Worm (Caenorhabditis elegans) whole organism, L3 larva: ENCODE data around the gene M88.4.

Experiments
- ceh-82 ChIP-seq: fragments of 150-350 bp; optimal IDR thresholded peaks from 2 replicates; lab custom pipeline; 2014; ENCODE audit warnings: missing biosample characterization, missing genetic modification characterization
- elt-2 ChIP-seq: sonication (generic microtip); optimal IDR thresholded peaks from 2 replicates; lab custom pipeline; 2016; ENCODE audit warnings: missing genetic modification reagents, mild to moderate bottlenecking, missing genetic modification characterization, missing compliant biosample characterization
- lin-39 ChIP-seq: fragments of 150-350 bp; optimal IDR thresholded peaks from 2 replicates; lab custom pipeline; 2018; ENCODE audit warnings: missing biosample characterization, missing genetic modification reagents, missing genetic modification characterization
- mdl-1 ChIP-seq: fragments of 150-350 bp; optimal IDR thresholded peaks from 2 replicates; lab custom pipeline; 2014; ENCODE audit warnings: missing biosample characterization, missing genetic modification characterization
- tbx-2 ChIP-seq: sonication (generic microtip); optimal IDR thresholded peaks from 2 replicates; lab custom pipeline; 2016; ENCODE audit warnings: mild to moderate bottlenecking, missing genetic modification characterization, missing compliant biosample characterization
- unc-62 ChIP-seq: fragments of 150-350 bp; sonication (generic microtip); optimal IDR thresholded peaks from 4 replicates; lab custom pipeline; 2014; ENCODE audit warnings: missing biosample characterization, missing genetic modification reagents, missing genetic modification characterization

DNA sequence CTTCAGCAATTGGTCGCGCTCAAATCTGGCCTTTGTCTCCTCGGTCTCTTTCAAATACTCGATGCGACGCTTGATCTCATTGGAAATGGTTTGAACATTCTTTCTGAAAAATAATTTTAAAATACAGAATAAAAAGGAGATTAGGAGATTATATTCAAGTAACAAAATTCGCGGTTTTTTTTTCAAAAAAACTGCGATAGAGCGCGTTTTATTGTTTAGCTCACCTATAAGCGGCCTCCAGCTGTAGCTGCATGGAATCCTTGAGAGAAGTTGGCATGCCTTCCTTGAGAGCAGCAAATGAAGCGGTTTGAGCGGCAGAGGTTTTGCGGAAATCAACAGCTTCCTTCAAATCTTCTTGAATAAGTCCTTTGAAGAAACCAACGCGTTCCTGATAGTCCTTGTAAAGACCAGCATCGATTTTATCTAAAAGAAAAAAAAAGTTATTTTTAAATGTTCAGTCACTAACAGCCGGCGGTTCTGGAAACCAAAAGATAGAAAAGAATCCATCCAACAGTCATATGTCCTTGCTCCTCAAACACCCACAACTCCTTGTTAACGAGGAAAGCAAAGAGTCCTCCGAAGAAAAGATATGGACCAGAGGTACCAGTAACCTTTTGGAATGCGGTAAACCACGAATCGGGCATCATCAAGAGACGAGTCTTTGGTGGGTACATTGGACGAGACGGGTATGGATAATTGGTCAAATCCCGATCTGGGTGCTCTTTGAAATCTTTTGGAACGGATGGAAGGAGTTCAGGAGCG is 46.1 kb downstream of the M88.4 start:
- TF ChIP-seq mdl-1 (tag; lab: Kevin White, UChicago) (no peak), tbx-2 (tag; lab: Kevin White, UChicago) (no peak), elt-2 (no peak), ceh-82 (no peak), unc-62 (GFP tag; lab: Kevin White, UChicago) (no peak), lin-39 (tag; lab: Kevin White, UChicago) (no peak)
